Worm (Caenorhabditis elegans) whole organism, L2 larva: Measurements from ENCODE around the gene nhr-234.

Experiments used
- R02D3.7 ChIP-seq: fragments of 150-350 bp; optimal IDR thresholded peaks from 2 replicates; lab custom pipeline; 2014; ENCODE audit warnings: missing biosample characterization, missing genetic modification characterization
- ama-1 ChIP-seq: fragments of 150-350 bp; optimal IDR thresholded peaks from 2 replicates; lab custom pipeline; 2018; ENCODE audit warnings: inconsistent platforms
- blmp-1 ChIP-seq: sonication (generic microtip); optimal IDR thresholded peaks from 2 replicates; lab custom pipeline; 2017; ENCODE audit warnings: missing genetic modification characterization, mild to moderate bottlenecking, missing compliant biosample characterization, antibody characterized with exemption, moderate library complexity; ENCODE audit not compliant: insufficient read depth
- lin-11 ChIP-seq: fragments of 150-350 bp; sonication (generic microtip); optimal IDR thresholded peaks from 2 replicates; lab custom pipeline; 2014; ENCODE audit warnings: missing biosample characterization, missing genetic modification characterization, inconsistent platforms, mixed read lengths
- mdl-1 ChIP-seq, 2 experiments: fragments of 150-350 bp in 1 of 2; sonication (generic microtip) in 1 of 2; optimal IDR thresholded peaks; 2 replicates each; lab custom pipeline; 2017; ENCODE audit warnings: missing biosample characterization in 2 of 2, missing genetic modification characterization in 2 of 2
- nhr-11 ChIP-seq: fragments of 150-350 bp; optimal IDR thresholded peaks from 2 replicates; lab custom pipeline; 2014; ENCODE audit warnings: missing biosample characterization, missing genetic modification characterization
- nhr-12 ChIP-seq: fragments of 150-350 bp; optimal IDR thresholded peaks from 2 replicates; lab custom pipeline; 2014; ENCODE audit warnings: missing biosample characterization, missing genetic modification characterization
- peb-1 ChIP-seq: fragments of 150-350 bp; optimal IDR thresholded peaks from 2 replicates; lab custom pipeline; 2014; ENCODE audit warnings: missing biosample characterization, missing genetic modification characterization
- skn-1 ChIP-seq: sonication (generic microtip); optimal IDR thresholded peaks from 2 replicates; lab custom pipeline; 2017; ENCODE audit warnings: missing biosample characterization, missing genetic modification characterization
- unc-39 ChIP-seq: fragments of 150-350 bp; optimal IDR thresholded peaks from 2 replicates; lab custom pipeline; 2014; ENCODE audit warnings: missing biosample characterization, missing genetic modification characterization
- unc-62 ChIP-seq: fragments of 150-350 bp; optimal IDR thresholded peaks from 2 replicates; lab custom pipeline; 2014; ENCODE audit warnings: missing biosample characterization, missing genetic modification reagents, missing genetic modification characterization

- TF ChIP-seq ama-1 (lab: Kevin White, UChicago), result no peak
- no peak for TF ChIP-seq nhr-11 (tag; lab: Kevin White, UChicago)
- no peak for TF ChIP-seq R02D3.7 (tag; lab: Kevin White, UChicago)
- TF ChIP-seq unc-39 (tag; lab: Kevin White, UChicago), result no peak
- no peak for TF ChIP-seq peb-1 (tag; lab: Kevin White, UChicago)
- no peak for TF ChIP-seq skn-1 (tag; lab: Kevin White, UChicago)
- TF ChIP-seq unc-62 (GFP tag; lab: Kevin White, UChicago), result no peak
- no peak for TF ChIP-seq nhr-12
- TF ChIP-seq mdl-1 (tag; optimal IDR thresholded peaks at IDR 0.05; lab: Kevin White, UChicago), result peak in 1 of 2 experiments; percentile 16
- no peak for TF ChIP-seq blmp-1 (tag; lab: Kevin White, UChicago)
- TF ChIP-seq lin-11 (tag; lab: Kevin White, UChicago), result no peak
These were observed 23.3 kb downstream of the nhr-234 start for ce11 chrII:12659676-12660371.
